Worm (Caenorhabditis elegans) whole organism, young adult: ENCODE results near the gene C03H12.1.
A peak's percentile ranks its signal among the peaks of the same experiment; 100 is the strongest.

Experiments used
- F52B5.7 ChIP-seq: sonication (generic microtip); optimal IDR thresholded peaks from 2 replicates; lab custom pipeline; 2016; ENCODE audit warnings: mild to moderate bottlenecking, missing genetic modification characterization, missing compliant biosample characterization
- Y53F4B.3 ChIP-seq: fragments of 200-800 bp; sonication (Bioruptor generic); IDR thresholded peaks from 2 replicates; pipeline ENCODE4 v1.3.6; 2022; ENCODE audit warnings: missing genetic modification reagents, missing genetic modification characterization, missing compliant biosample characterization
- Y53G8AR.9 ChIP-seq: fragments of 200-800 bp; sonication (Bioruptor generic); conservative IDR thresholded peaks from 2 replicates; pipeline ENCODE4 v1.3.6; 2022; ENCODE audit warnings: missing genetic modification reagents, missing genetic modification characterization, missing compliant biosample characterization
- akir-1 ChIP-seq: fragments of 200-800 bp; sonication (Bioruptor generic); optimal IDR thresholded peaks from 2 replicates; lab custom pipeline; 2018; ENCODE audit warnings: mild to moderate bottlenecking, missing genetic modification characterization, moderate library complexity, missing compliant biosample characterization
- ama-1 ChIP-seq, 3 experiments: fragments of 150-350 bp in 1 of 3; sonication (generic microtip) in 2 of 3; optimal IDR thresholded peaks; 2 replicates each; lab custom pipeline; 2014 to 2018; ENCODE audit warnings: missing biosample characterization in 2 of 3, missing genetic modification characterization in 2 of 3, missing genetic modification reagents in 2 of 3
- atf-7 ChIP-seq: sonication (generic microtip); optimal IDR thresholded peaks from 2 replicates; lab custom pipeline; 2017; ENCODE audit warnings: mild to moderate bottlenecking, missing genetic modification characterization, missing compliant biosample characterization
- attf-5 ChIP-seq: fragments of 200-800 bp; sonication (Bioruptor generic); optimal IDR thresholded peaks from 2 replicates; lab custom pipeline; 2018; ENCODE audit warnings: mild to moderate bottlenecking, missing genetic modification characterization, missing compliant biosample characterization
- bed-1 ChIP-seq: fragments of 200-800 bp; sonication (Bioruptor generic); IDR thresholded peaks from 2 replicates; pipeline ENCODE4 v1.3.6; 2022; ENCODE audit warnings: missing genetic modification reagents, missing genetic modification characterization, missing compliant biosample characterization
- bed-2 ChIP-seq: fragments of 200-800 bp; sonication (Bioruptor generic); IDR thresholded peaks from 2 replicates; pipeline ENCODE4 v1.3.6; 2022; ENCODE audit warnings: missing genetic modification reagents, missing genetic modification characterization, missing compliant biosample characterization
- ccch-3 ChIP-seq: fragments of 200-800 bp; sonication (Bioruptor generic); optimal IDR thresholded peaks from 2 replicates; lab custom pipeline; 2018; ENCODE audit warnings: mild to moderate bottlenecking, missing genetic modification characterization, missing compliant biosample characterization
- cebp-1 ChIP-seq, 2 experiments: fragments of 200-800 bp in 1 of 2; sonication (Bioruptor generic) in 1 of 2; sonication (generic microtip) in 1 of 2; IDR thresholded peaks in 1 of 2; optimal IDR thresholded peaks in 1 of 2; 2 replicates each; pipeline versions ENCODE4 v1.3.6 to Lab custom; 2017 to 2022; ENCODE audit warnings: missing compliant biosample characterization in 2 of 2, missing genetic modification characterization in 2 of 2, mild to moderate bottlenecking in 1 of 2, missing genetic modification reagents in 1 of 2, moderate library complexity in 1 of 2
- cebp-2 ChIP-seq: fragments of 200-800 bp; sonication (Bioruptor generic); IDR thresholded peaks from 2 replicates; pipeline ENCODE4 v1.3.6; 2022; ENCODE audit warnings: missing genetic modification characterization, missing compliant biosample characterization
- ceh-40 ChIP-seq: fragments of 200-800 bp; sonication (Bioruptor generic); IDR thresholded peaks from 2 replicates; pipeline ENCODE4 v1.3.6; 2022; ENCODE audit warnings: missing genetic modification characterization, missing compliant biosample characterization
- ceh-79 ChIP-seq: sonication (generic microtip); optimal IDR thresholded peaks from 2 replicates; lab custom pipeline; 2017; ENCODE audit warnings: mild to moderate bottlenecking, missing genetic modification characterization, missing compliant biosample characterization
- ceh-91 ChIP-seq: fragments of 200-800 bp; sonication (Bioruptor generic); IDR thresholded peaks from 2 replicates; pipeline ENCODE4 v1.3.6; 2022; ENCODE audit warnings: missing genetic modification reagents, missing genetic modification characterization, missing compliant biosample characterization
- chd-7 ChIP-seq: sonication (generic microtip); optimal IDR thresholded peaks from 2 replicates; lab custom pipeline; 2016; ENCODE audit warnings: mild to moderate bottlenecking, missing genetic modification characterization, moderate library complexity, missing compliant biosample characterization
- efl-1 ChIP-seq: fragments of 150-350 bp; optimal IDR thresholded peaks from 2 replicates; lab custom pipeline; 2014; ENCODE audit warnings: missing biosample characterization, missing genetic modification reagents, missing genetic modification characterization
- egl-18 ChIP-seq: fragments of 200-800 bp; sonication (Bioruptor generic); IDR thresholded peaks from 2 replicates; pipeline ENCODE4 v1.3.6; 2022; ENCODE audit warnings: missing genetic modification reagents, missing genetic modification characterization, missing compliant biosample characterization
- gei-17 ChIP-seq: fragments of 200-800 bp; sonication (Bioruptor generic); optimal IDR thresholded peaks from 2 replicates; lab custom pipeline; 2018; ENCODE audit warnings: mild to moderate bottlenecking, missing genetic modification characterization, missing compliant biosample characterization
- him-1 ChIP-seq: sonication (generic microtip); optimal IDR thresholded peaks from 2 replicates; lab custom pipeline; 2016; ENCODE audit warnings: missing genotype, missing genetic modification reagents, missing genetic modification characterization, missing compliant biosample characterization
- hmg-1.2 ChIP-seq: fragments of 200-800 bp; sonication (Bioruptor generic); IDR thresholded peaks from 2 replicates; pipeline ENCODE4 v1.3.6; 2022; ENCODE audit warnings: missing genetic modification reagents, missing genetic modification characterization, missing compliant biosample characterization
- hmg-20 ChIP-seq: fragments of 200-800 bp; sonication (Bioruptor generic); IDR thresholded peaks from 2 replicates; pipeline ENCODE4 v1.3.6; 2022; ENCODE audit warnings: missing genetic modification reagents, missing genetic modification characterization, missing compliant biosample characterization
- lin-35 ChIP-seq, 3 experiments: fragments of 150-350 bp in 2 of 3; sonication (generic microtip) in 1 of 3; optimal IDR thresholded peaks; 2 replicates each; lab custom pipeline; 2014 to 2018; ENCODE audit warnings: missing biosample characterization in 3 of 3, missing genetic modification characterization in 3 of 3, missing genetic modification reagents in 3 of 3
- lsl-1 ChIP-seq: fragments of 200-800 bp; sonication (Bioruptor generic); optimal IDR thresholded peaks from 2 replicates; lab custom pipeline; 2018; ENCODE audit warnings: mild to moderate bottlenecking, missing genetic modification characterization, moderate library complexity, missing compliant biosample characterization
- madf-3 ChIP-seq: fragments of 200-800 bp; sonication (Bioruptor generic); IDR thresholded peaks from 2 replicates; pipeline ENCODE4 v1.3.6; 2022; ENCODE audit warnings: missing genetic modification reagents, missing genetic modification characterization, missing compliant biosample characterization
- madf-6 ChIP-seq: fragments of 200-800 bp; sonication (Bioruptor generic); IDR thresholded peaks from 2 replicates; pipeline ENCODE4 v1.3.6; 2022; ENCODE audit warnings: missing genetic modification reagents, missing genetic modification characterization, missing compliant biosample characterization
- madf-8 ChIP-seq: fragments of 200-800 bp; sonication (Bioruptor generic); conservative IDR thresholded peaks from 2 replicates; pipeline ENCODE4 v1.3.6; 2022; ENCODE audit warnings: missing genetic modification reagents, missing genetic modification characterization, missing compliant biosample characterization
- mxl-1 ChIP-seq: sonication (generic microtip); optimal IDR thresholded peaks from 2 replicates; lab custom pipeline; 2016; ENCODE audit warnings: missing genetic modification characterization, missing compliant biosample characterization
- nfya-1 ChIP-seq: sonication (generic microtip); optimal IDR thresholded peaks from 2 replicates; lab custom pipeline; 2017; ENCODE audit warnings: antibody characterized with exemption, missing compliant biosample characterization, missing genetic modification characterization, borderline replicate concordance; ENCODE audit not compliant: insufficient read depth
- nhr-27 ChIP-seq: fragments of 200-800 bp; sonication (Bioruptor generic); optimal IDR thresholded peaks from 2 replicates; lab custom pipeline; 2018; ENCODE audit warnings: mild to moderate bottlenecking, missing genetic modification characterization, moderate library complexity, missing compliant biosample characterization
- nhr-90 ChIP-seq: sonication (generic microtip); optimal IDR thresholded peaks from 2 replicates; lab custom pipeline; 2016; ENCODE audit warnings: missing genotype, mild to moderate bottlenecking, missing genetic modification characterization, missing compliant biosample characterization
- pha-4 ChIP-seq: fragments of 150-350 bp; sonication (generic microtip); optimal IDR thresholded peaks from 2 replicates; lab custom pipeline; 2014; ENCODE audit warnings: missing biosample characterization, missing genetic modification reagents, missing genetic modification characterization
- snpc-1.1 ChIP-seq: sonication (generic microtip); optimal IDR thresholded peaks from 2 replicates; lab custom pipeline; 2017; ENCODE audit warnings: missing genetic modification characterization, mild to moderate bottlenecking, missing compliant biosample characterization, antibody characterized with exemption, moderate library complexity, missing genotype, missing genetic modification reagents; ENCODE audit not compliant: insufficient read depth
- tbp1 ChIP-seq: fragments of 200-800 bp; sonication (Bioruptor generic); optimal IDR thresholded peaks from 2 replicates; lab custom pipeline; 2018; ENCODE audit warnings: mild to moderate bottlenecking, missing genetic modification characterization, missing compliant biosample characterization
- tlf-1 ChIP-seq: fragments of 200-800 bp; sonication (Bioruptor generic); optimal IDR thresholded peaks from 2 replicates; lab custom pipeline; 2018; ENCODE audit warnings: mild to moderate bottlenecking, missing genetic modification characterization, missing compliant biosample characterization
- unc-130 ChIP-seq: sonication (generic microtip); optimal IDR thresholded peaks from 2 replicates; lab custom pipeline; 2016; ENCODE audit warnings: missing genetic modification reagents, missing genetic modification characterization, missing compliant biosample characterization
- xnd-1 ChIP-seq: sonication (generic microtip); optimal IDR thresholded peaks from 2 replicates; lab custom pipeline; 2016; ENCODE audit warnings: missing genotype, missing genetic modification reagents, missing genetic modification characterization, missing compliant biosample characterization
- zfh-2 ChIP-seq: fragments of 200-800 bp; sonication (Bioruptor generic); conservative IDR thresholded peaks from 2 replicates; pipeline ENCODE4 v1.3.6; 2022; ENCODE audit warnings: missing genetic modification reagents, missing genetic modification characterization, missing compliant biosample characterization
- zim-3 ChIP-seq: sonication (generic microtip); optimal IDR thresholded peaks from 2 replicates; lab custom pipeline; 2017; ENCODE audit warnings: mild to moderate bottlenecking, missing genetic modification characterization, moderate library complexity, missing compliant biosample characterization
- ztf-22 ChIP-seq: fragments of 200-800 bp; sonication (Bioruptor generic); optimal IDR thresholded peaks from 2 replicates; lab custom pipeline; 2018; ENCODE audit warnings: mild to moderate bottlenecking, missing genetic modification characterization, moderate library complexity, missing compliant biosample characterization
- ztf-25 ChIP-seq: fragments of 200-800 bp; sonication (Bioruptor generic); IDR thresholded peaks from 2 replicates; pipeline ENCODE4 v1.3.6; 2022; ENCODE audit warnings: missing genetic modification reagents, missing genetic modification characterization, missing compliant biosample characterization

Gene C03H12.1

DNA sequence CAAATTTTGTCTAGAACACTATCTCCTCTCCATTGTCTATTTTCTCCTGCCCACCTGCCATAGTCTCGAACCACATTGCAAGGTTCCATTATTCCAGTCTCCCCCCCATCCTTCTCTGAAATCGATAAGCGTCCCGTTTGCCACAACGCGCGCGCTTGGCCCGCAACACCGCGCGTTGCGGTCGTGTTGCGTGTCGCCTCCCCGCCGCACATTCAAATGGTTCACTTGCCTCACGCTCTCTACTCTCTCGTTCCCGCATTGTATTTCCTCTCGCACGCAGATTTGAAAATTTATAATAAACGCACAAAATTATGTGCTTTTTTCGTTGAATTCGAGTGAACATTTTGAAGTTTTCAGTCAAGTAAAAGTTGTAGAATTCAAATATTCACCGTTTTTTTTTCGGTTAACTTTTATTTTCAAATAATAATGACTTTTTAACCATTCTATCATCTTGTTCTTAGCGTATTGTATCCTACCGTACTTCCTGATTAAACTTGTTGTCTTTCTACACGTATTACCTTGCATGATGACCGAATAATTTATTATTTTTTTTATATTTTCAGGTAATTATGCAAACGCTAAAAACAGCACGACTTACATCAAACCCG, 36.4 kb downstream of the C03H12.1 start, which contains the start of gene lin-15B:
Gene lin-15B (plus strand): TSS at position 558 of the 608 bp plus-strand sequence.
- no peak for TF ChIP-seq him-1 (tag; lab: Kevin White, UChicago)
- TF ChIP-seq lsl-1 (GFP tag; lab: Kevin White, UChicago) = no peak
- TF ChIP-seq nfya-1 = no peak
- peak; percentile 29; the same call in 1 of the 2 replicates for TF ChIP-seq hmg-1.2
- no peak for TF ChIP-seq pha-4 (tag; lab: Kevin White, UChicago)
- TF ChIP-seq ccch-3 (GFP tag; lab: Kevin White, UChicago) = no peak
- TF ChIP-seq madf-8 (GFP tag; lab: Robert Waterston, UW) = no peak
- 0 out of 2 replicates have a peak, but pooled peaks have one; percentile 10 for TF ChIP-seq bed-1 (GFP tag; lab: Robert Waterston, UW)
- no peak for TF ChIP-seq atf-7
- TF ChIP-seq zim-3 (tag; lab: Kevin White, UChicago) = no peak
- no peak for TF ChIP-seq zfh-2 (GFP tag; lab: Robert Waterston, UW)
- TF ChIP-seq ceh-40 (GFP tag; lab: Robert Waterston, UW) = no peak
- TF ChIP-seq ztf-22 (GFP tag; lab: Kevin White, UChicago) = no peak
- TF ChIP-seq F52B5.7 (tag; lab: Kevin White, UChicago) = no peak
- TF ChIP-seq mxl-1 (tag; lab: Kevin White, UChicago) = no peak
- TF ChIP-seq snpc-1.1 (tag; lab: Kevin White, UChicago) = no peak
- no peak for TF ChIP-seq ztf-25 (GFP tag; lab: Robert Waterston, UW)

DNA sequence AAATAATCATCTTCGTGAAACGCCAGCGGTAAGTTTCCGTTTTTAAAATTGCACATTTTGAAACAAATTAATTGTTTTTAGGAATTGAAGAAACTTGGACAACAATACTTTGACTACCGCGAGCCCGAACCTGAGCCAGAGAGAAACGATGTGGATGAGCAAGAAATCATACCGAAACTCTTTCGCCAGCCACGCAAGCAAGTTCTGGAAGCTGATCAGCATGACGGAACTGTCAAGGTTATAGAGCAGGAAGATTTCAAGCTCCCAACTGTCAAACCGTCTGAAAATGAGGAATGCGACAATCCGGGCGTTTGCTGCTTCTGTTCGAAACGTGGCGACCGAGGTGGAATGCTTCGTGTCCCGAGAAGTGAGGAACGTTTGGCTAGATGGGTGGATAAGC, 41.1 kb downstream of the C03H12.1 start:
- TF ChIP-seq him-1 (tag; lab: Kevin White, UChicago) (no peak), attf-5 (no peak), cebp-1 (GFP tag; IDR thresholded peaks at IDR 0.05; lab: Robert Waterston, UW) (no peak), cebp-1 (tag; optimal IDR thresholded peaks at IDR 0.05; lab: Kevin White, UChicago) (no peak), cebp-2 (GFP tag; lab: Robert Waterston, UW) (no peak), madf-3 (GFP tag; lab: Robert Waterston, UW) (no peak), lin-35 (GFP tag; optimal IDR thresholded peaks at IDR 0.05; lab: Kevin White, UChicago) (no peak), ztf-25 (GFP tag; lab: Robert Waterston, UW) (no peak)

DNA sequence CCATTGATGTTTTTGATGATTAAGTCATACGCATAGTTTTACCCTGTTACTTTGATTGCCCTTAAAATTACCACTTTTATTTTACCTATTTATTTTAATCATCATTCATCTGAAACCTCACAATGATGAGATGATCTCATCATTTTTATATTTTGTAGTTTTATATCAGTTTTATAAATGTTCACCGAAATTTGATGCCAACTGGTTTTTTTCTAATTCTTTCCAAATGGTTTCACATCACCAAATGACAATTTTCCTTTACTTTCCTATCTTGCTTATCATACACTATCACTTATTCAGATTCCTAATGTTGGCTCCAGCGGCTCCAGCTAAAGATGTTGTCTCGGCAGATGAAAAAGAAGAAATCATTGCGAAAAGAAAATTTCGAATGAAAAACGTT, 42.4 kb downstream of the C03H12.1 start, which contains the start of gene lin-15A:
Gene lin-15A (plus strand): TSS at position 301 of the 400 bp plus-strand sequence.
- TF ChIP-seq Y53G8AR.9 (GFP tag; lab: Robert Waterston, UW) (no peak), nhr-90 (tag; lab: Kevin White, UChicago) (no peak)
- TF ChIP-seq, all 124 proteins: peak for 0

DNA sequence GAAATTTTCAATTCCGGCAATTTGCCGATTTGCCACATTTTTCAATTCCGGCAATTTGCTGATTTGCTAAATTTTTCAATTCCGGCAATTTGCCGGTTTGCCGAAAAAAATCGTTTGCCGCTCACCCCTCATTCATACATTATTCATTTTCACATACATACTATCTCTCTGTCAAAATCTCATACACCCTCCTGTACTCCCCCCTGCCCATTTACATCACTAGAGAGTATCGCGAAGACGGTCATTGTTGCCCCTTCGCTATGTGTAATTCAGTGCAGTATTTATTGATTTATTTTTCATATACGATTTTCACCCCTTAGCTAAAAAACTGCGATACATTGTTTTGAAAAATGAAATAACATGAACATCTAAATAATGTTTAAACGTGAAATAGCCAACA, 47.2 kb downstream of the C03H12.1 start:
- TF ChIP-seq Y53F4B.3 (GFP tag; lab: Robert Waterston, UW) (no peak), pha-4 (tag; lab: Kevin White, UChicago) (no peak), madf-3 (GFP tag; lab: Robert Waterston, UW) (no peak), egl-18 (GFP tag; lab: Robert Waterston, UW) (no peak), xnd-1 (no peak), ama-1 (optimal IDR thresholded peaks at IDR 0.05; lab: Kevin White, UChicago) (no peak), ama-1 (GFP tag; optimal IDR thresholded peaks at IDR 0.05; lab: Kevin White, UChicago) (no peak), Y53G8AR.9 (GFP tag; lab: Robert Waterston, UW) (no peak), tlf-1 (GFP tag; lab: Kevin White, UChicago) (no peak), chd-7 (no peak), madf-6 (GFP tag; lab: Robert Waterston, UW) (no peak), bed-2 (GFP tag; lab: Robert Waterston, UW) (no peak), efl-1 (no peak), cebp-1 (GFP tag; IDR thresholded peaks at IDR 0.05; lab: Robert Waterston, UW) (no peak), cebp-1 (tag; optimal IDR thresholded peaks at IDR 0.05; lab: Kevin White, UChicago) (peak; percentile 66), unc-130 (no peak), nhr-90 (tag; lab: Kevin White, UChicago) (no peak), tbp1 (peak; percentile 67), gei-17 (peak; percentile 93), nhr-27 (no peak), akir-1 (no peak), ceh-79 (tag; lab: Kevin White, UChicago) (no peak), hmg-20 (GFP tag; lab: Robert Waterston, UW) (no peak), ceh-91 (no peak), bed-1 (GFP tag; lab: Robert Waterston, UW) (no peak)
